Fruit fly (Drosophila melanogaster): ENCODE results near the gene otu.

DNA sequence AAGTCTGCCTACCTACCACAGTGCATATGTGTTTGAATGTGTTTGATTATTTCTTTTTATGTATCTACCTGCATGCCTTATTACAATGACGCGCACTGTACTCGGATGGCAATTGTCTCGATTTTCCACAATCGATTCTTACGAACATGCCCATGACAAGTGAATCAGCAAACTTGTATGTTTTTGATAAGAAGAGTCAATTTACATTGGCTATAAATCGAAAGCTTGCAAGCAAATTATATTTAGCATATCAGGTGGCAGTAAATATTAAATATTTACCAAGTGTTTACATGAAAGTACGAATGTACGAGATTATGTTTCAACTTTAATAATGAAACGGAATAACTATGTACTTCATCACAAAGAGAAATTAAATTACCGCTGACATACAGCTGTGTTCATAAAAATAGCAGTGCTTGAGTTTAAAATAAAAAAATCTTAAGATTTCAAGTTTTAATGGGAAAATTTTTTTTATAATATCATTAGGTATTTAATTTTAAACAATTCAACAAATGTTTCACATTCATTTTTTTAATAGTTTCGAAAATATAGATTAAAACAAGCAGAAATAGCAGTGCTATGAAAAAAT lies 29.8 kb downstream of the otu start:
- TF ChIP-seq CG8478 (optimal IDR thresholded peaks at IDR 0.05), result no peak
- TF ChIP-seq Dll (optimal IDR thresholded peaks at IDR 0.05), result no peak
- TF ChIP-seq pan (optimal IDR thresholded peaks at IDR 0.05), result no peak
- no peak for TF ChIP-seq psq (optimal IDR thresholded peaks at IDR 0.05)
- TF ChIP-seq usp (GFP tag; optimal IDR thresholded peaks at IDR 0.05), result no peak
